Worm (Caenorhabditis elegans) whole organism, L3 larva: ENCODE data around the gene F22H10.2.

Experiments
- R02D3.7 ChIP-seq: fragments of 150-350 bp; optimal IDR thresholded peaks from 2 replicates; lab custom pipeline; 2014; ENCODE audit warnings: missing biosample characterization, missing genetic modification characterization
- ZK546.5 ChIP-seq: sonication (generic microtip); optimal IDR thresholded peaks from 2 replicates; lab custom pipeline; 2017; ENCODE audit warnings: missing biosample characterization, missing genetic modification characterization
- aly-2 ChIP-seq: fragments of 150-350 bp; optimal IDR thresholded peaks from 2 replicates; lab custom pipeline; 2014; ENCODE audit warnings: missing biosample characterization, missing genetic modification characterization
- ama-1 ChIP-seq: fragments of 150-350 bp; optimal IDR thresholded peaks from 2 replicates; lab custom pipeline; 2018
- ceh-16 ChIP-seq: sonication (generic microtip); optimal IDR thresholded peaks from 2 replicates; lab custom pipeline; 2017; ENCODE audit warnings: missing biosample characterization, missing genetic modification characterization
- ceh-28 ChIP-seq: fragments of 150-350 bp; optimal IDR thresholded peaks from 2 replicates; lab custom pipeline; 2014; ENCODE audit warnings: missing biosample characterization, missing genetic modification reagents, missing genetic modification characterization
- ceh-82 ChIP-seq: fragments of 150-350 bp; optimal IDR thresholded peaks from 2 replicates; lab custom pipeline; 2014; ENCODE audit warnings: missing biosample characterization, missing genetic modification characterization
- ceh-9 ChIP-seq: sonication (generic microtip); optimal IDR thresholded peaks from 2 replicates; lab custom pipeline; 2018; ENCODE audit warnings: missing biosample characterization, missing genetic modification characterization
- egl-27 ChIP-seq: sonication (generic microtip); optimal IDR thresholded peaks from 4 replicates; lab custom pipeline; 2017; ENCODE audit warnings: missing biosample characterization, missing genetic modification reagents, missing genetic modification characterization
- egl-5 ChIP-seq: fragments of 150-350 bp; optimal IDR thresholded peaks from 2 replicates; lab custom pipeline; 2017; ENCODE audit warnings: missing biosample characterization, missing genetic modification reagents, missing genetic modification characterization, inconsistent platforms
- elt-1 ChIP-seq: fragments of 150-350 bp; optimal IDR thresholded peaks from 2 replicates; lab custom pipeline; 2014; ENCODE audit warnings: missing biosample characterization, missing genetic modification characterization
- elt-2 ChIP-seq: sonication (generic microtip); optimal IDR thresholded peaks from 2 replicates; lab custom pipeline; 2016; ENCODE audit warnings: missing genetic modification reagents, mild to moderate bottlenecking, missing genetic modification characterization, missing compliant biosample characterization
- elt-3 ChIP-seq, 3 experiments: fragments of 150-350 bp in 1 of 3; sonication (generic microtip) in 2 of 3; optimal IDR thresholded peaks; 2 replicates in 2 of 3; 4 replicates in 1 of 3; lab custom pipeline; 2014 to 2017; ENCODE audit warnings: missing biosample characterization in 3 of 3, missing genetic modification characterization in 3 of 3
- fkh-10 ChIP-seq: sonication (generic microtip); optimal IDR thresholded peaks from 2 replicates; lab custom pipeline; 2017; ENCODE audit warnings: missing biosample characterization, missing genetic modification reagents, missing genetic modification characterization
- fkh-2 ChIP-seq: fragments of 150-350 bp; optimal IDR thresholded peaks from 2 replicates; lab custom pipeline; 2014; ENCODE audit warnings: missing biosample characterization, missing genetic modification reagents, missing genetic modification characterization
- fos-1 ChIP-seq: fragments of 150-350 bp; optimal IDR thresholded peaks from 2 replicates; lab custom pipeline; 2014; ENCODE audit warnings: missing biosample characterization, missing genetic modification characterization
- hmg-11 ChIP-seq: sonication (generic microtip); optimal IDR thresholded peaks from 2 replicates; lab custom pipeline; 2016; ENCODE audit warnings: missing genetic modification characterization, missing compliant biosample characterization
- lin-15B ChIP-seq: fragments of 150-350 bp; optimal IDR thresholded peaks from 2 replicates; lab custom pipeline; 2014; ENCODE audit warnings: missing biosample characterization, missing genetic modification characterization
- lin-39 ChIP-seq: fragments of 150-350 bp; optimal IDR thresholded peaks from 2 replicates; lab custom pipeline; 2018; ENCODE audit warnings: missing biosample characterization, missing genetic modification reagents, missing genetic modification characterization
- lsy-12 ChIP-seq: sonication (generic microtip); optimal IDR thresholded peaks from 2 replicates; lab custom pipeline; 2016; ENCODE audit warnings: mild to moderate bottlenecking, missing genetic modification characterization, missing compliant biosample characterization
- mdl-1 ChIP-seq: fragments of 150-350 bp; optimal IDR thresholded peaks from 2 replicates; lab custom pipeline; 2014; ENCODE audit warnings: missing biosample characterization, missing genetic modification characterization
- nfya-1 ChIP-seq: sonication (generic microtip); optimal IDR thresholded peaks from 2 replicates; lab custom pipeline; 2017; ENCODE audit warnings: missing genetic modification characterization, mild to moderate bottlenecking, missing compliant biosample characterization, antibody characterized with exemption, moderate library complexity; ENCODE audit not compliant: insufficient read depth
- nhr-11 ChIP-seq: fragments of 150-350 bp; optimal IDR thresholded peaks from 2 replicates; lab custom pipeline; 2014; ENCODE audit warnings: missing biosample characterization, missing genetic modification characterization
- nhr-12 ChIP-seq: fragments of 150-350 bp; optimal IDR thresholded peaks from 2 replicates; lab custom pipeline; 2014; ENCODE audit warnings: missing biosample characterization, missing genetic modification characterization
- nhr-23 ChIP-seq: fragments of 150-350 bp; optimal IDR thresholded peaks from 2 replicates; lab custom pipeline; 2014; ENCODE audit warnings: missing biosample characterization, missing genetic modification reagents, missing genetic modification characterization
- nhr-237 ChIP-seq: fragments of 150-350 bp; optimal IDR thresholded peaks from 2 replicates; lab custom pipeline; 2014; ENCODE audit warnings: missing biosample characterization, missing genetic modification characterization
- nhr-25 ChIP-seq: sonication (generic microtip); optimal IDR thresholded peaks from 2 replicates; lab custom pipeline; 2017; ENCODE audit warnings: missing biosample characterization, missing genetic modification characterization
- nhr-43 ChIP-seq: sonication (generic microtip); optimal IDR thresholded peaks from 2 replicates; lab custom pipeline; 2016; ENCODE audit warnings: mild to moderate bottlenecking, missing genetic modification characterization, missing compliant biosample characterization; ENCODE audit not compliant: poor library complexity, severe bottlenecking
- nhr-76 ChIP-seq: fragments of 150-350 bp; sonication (generic microtip); optimal IDR thresholded peaks from 5 replicates; lab custom pipeline; 2014; ENCODE audit warnings: missing biosample characterization, missing genetic modification characterization
- nhr-77 ChIP-seq: fragments of 150-350 bp; optimal IDR thresholded peaks from 2 replicates; lab custom pipeline; 2014; ENCODE audit warnings: missing biosample characterization, missing genetic modification characterization
- sea-2 ChIP-seq: fragments of 150-350 bp; sonication (generic microtip); optimal IDR thresholded peaks from 4 replicates; lab custom pipeline; 2014; ENCODE audit warnings: missing biosample characterization, missing genetic modification reagents, missing genetic modification characterization
- skn-1 ChIP-seq: fragments of 150-350 bp; optimal IDR thresholded peaks from 2 replicates; lab custom pipeline; 2014; ENCODE audit warnings: missing biosample characterization, missing genetic modification characterization
- snpc-4 ChIP-seq: fragments of 150-350 bp; optimal IDR thresholded peaks from 2 replicates; lab custom pipeline; 2014; ENCODE audit warnings: missing biosample characterization, missing genetic modification characterization
- unc-62 ChIP-seq: fragments of 150-350 bp; sonication (generic microtip); optimal IDR thresholded peaks from 4 replicates; lab custom pipeline; 2014; ENCODE audit warnings: missing biosample characterization, missing genetic modification reagents, missing genetic modification characterization
- ztf-11 ChIP-seq: fragments of 150-350 bp; optimal IDR thresholded peaks from 2 replicates; lab custom pipeline; 2014; ENCODE audit warnings: missing biosample characterization, missing genetic modification characterization
- ztf-4 ChIP-seq: fragments of 150-350 bp; optimal IDR thresholded peaks from 2 replicates; lab custom pipeline; 2014; ENCODE audit warnings: missing biosample characterization, missing genetic modification characterization

F22H10.2 gene

DNA sequence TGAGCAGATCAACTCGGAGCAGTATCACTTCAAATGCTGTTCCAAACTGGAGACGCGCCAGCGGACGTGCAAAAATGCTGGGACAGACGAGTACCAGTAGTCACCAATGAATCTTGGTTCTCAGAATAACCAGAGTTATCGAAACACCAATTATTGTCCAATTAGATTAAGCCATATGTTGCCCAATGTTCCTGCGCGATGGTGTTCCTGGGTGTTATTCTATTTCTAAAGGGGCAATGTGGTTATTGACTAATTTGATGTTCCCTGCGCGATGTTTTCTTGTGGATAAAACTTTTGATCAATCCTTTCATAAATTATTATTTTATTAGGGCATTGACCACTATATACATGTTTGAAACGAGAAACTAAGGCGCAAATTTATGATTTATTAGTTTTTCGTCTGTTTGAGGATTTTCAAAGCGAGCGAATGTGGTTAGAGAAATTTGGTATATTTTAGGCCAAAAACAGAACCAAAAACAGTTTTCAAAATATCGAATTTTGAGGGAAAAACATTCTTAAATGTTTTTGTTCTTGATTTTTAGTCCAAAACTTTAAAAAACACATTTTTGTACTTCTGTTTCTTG lies 2.7 kb downstream of the F22H10.2 start (continued):
- TF ChIP-seq ceh-82 (tag; lab: Kevin White, UChicago), result peak; percentile 97
- peak; percentile 87 for TF ChIP-seq nhr-76 (tag; lab: Kevin White, UChicago)
- peak; percentile 84 for TF ChIP-seq ceh-9
- peak; percentile 78 for TF ChIP-seq elt-1 (tag; lab: Kevin White, UChicago)
- TF ChIP-seq mdl-1 (tag; lab: Kevin White, UChicago), result peak; percentile 76
- peak; percentile 79 for TF ChIP-seq fkh-2 (tag; lab: Kevin White, UChicago)
- TF ChIP-seq unc-62, result peak; percentile 92
- TF ChIP-seq nhr-77 (tag; lab: Kevin White, UChicago), result peak; percentile 99
- TF ChIP-seq lin-39, result peak; percentile 100
- peak; percentile 99 for TF ChIP-seq nhr-23 (tag; lab: Kevin White, UChicago)
- peak; percentile 97 for TF ChIP-seq nhr-11 (tag; lab: Kevin White, UChicago)
- TF ChIP-seq ama-1 (lab: Kevin White, UChicago), result no peak
- TF ChIP-seq egl-27, result peak; percentile 96
- peak; percentile 93 for TF ChIP-seq aly-2 (tag; lab: Kevin White, UChicago)
- TF ChIP-seq hmg-11 (tag; lab: Kevin White, UChicago), result peak; percentile 99
- peak; percentile 100 for TF ChIP-seq ceh-28
- TF ChIP-seq ZK546.5, result peak; percentile 68
- TF ChIP-seq, all 47 proteins: peak for 44

DNA sequence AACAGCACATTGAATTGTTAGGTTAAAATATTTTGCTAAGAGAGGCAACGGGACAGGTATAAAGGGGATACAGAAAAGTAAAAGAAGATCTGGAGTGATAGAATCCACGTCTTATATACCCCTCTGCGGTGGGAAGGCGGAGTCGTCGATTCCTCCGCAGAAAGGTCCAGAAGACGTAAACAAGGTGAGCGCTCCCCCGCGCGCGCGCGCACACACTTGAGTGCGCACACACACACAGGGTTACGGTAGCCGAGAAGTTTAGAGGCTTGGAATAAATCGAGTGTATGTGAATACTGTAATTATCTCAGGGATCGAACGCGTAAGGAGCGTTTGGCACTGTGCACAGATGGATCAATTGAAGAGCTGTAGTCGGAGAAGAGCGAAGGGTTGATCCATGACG lies 8.0 kb downstream of the F22H10.2 start:
- TF ChIP-seq elt-2 (tag; lab: Kevin White, UChicago) (no peak), nhr-23 (tag; lab: Kevin White, UChicago) (no peak)

DNA sequence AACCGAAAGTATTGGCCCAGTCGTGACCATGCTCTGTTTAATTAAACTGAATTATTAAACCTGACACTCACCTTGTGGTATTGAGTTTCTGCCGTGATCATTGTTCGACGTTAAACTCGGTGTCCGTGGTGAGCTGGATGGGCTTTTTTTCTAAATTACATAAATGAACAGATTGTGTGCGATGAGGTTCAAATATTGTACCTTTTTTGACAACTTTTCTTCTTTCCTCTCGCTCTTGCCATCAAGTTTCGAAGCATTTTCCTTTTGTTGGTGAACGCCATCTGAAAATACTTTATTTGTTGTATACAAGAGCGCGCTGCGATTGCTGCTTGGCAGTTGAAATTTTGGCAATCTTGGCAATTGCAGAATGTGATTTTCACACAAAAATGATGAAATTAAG lies 8.6 kb downstream of the F22H10.2 start, which contains the start of gene F22H10.11:
Gene F22H10.11 (minus strand): TSS at position 101 of the 400 bp plus-strand sequence.
- TF ChIP-seq ceh-28, result no peak
- TF ChIP-seq nhr-25, result no peak
- no peak for TF ChIP-seq fos-1 (tag; lab: Kevin White, UChicago)
- TF ChIP-seq ceh-16 (tag; lab: Kevin White, UChicago), result no peak
- TF ChIP-seq egl-5, result no peak
- TF ChIP-seq nfya-1 (tag; lab: Kevin White, UChicago), result no peak
- TF ChIP-seq elt-3 (tag; optimal IDR thresholded peaks at IDR 0.05; lab: Kevin White, UChicago), result no peak
- TF ChIP-seq R02D3.7, result no peak
- no peak for TF ChIP-seq nhr-237 (tag; lab: Kevin White, UChicago)
- no peak for TF ChIP-seq ztf-4

DNA sequence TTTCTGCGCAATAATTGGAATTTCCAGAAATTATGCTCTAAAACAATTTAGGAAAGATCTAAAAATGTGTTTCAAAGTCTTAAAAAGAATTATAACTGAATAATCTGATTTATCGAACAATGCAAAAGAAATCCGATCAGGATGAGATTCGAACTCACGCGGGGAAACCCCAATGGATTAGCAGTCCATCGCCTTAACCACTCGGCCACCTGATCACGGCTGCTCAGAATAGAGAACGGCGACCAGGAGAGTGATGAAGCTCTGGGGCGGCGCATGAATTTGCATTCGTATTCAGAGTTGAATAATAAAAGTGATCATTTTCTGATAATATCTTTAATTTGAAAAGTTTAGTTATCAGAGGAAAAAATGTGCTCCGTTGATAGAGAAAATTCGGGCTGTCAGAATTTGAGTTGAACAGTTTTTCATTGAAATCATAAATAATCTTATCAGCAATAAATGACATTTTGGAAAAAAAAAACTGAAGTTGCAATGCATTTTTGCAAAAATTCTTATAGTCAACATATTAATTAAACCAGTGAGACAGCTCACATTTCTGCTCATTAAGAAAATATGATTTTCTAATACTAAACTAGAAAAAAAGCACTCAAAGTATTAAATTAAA lies 10.6 kb downstream of the F22H10.2 start:
- TF ChIP-seq skn-1 (tag; lab: Kevin White, UChicago) (no peak), elt-2 (tag; lab: Kevin White, UChicago) (peak; percentile 16)

DNA sequence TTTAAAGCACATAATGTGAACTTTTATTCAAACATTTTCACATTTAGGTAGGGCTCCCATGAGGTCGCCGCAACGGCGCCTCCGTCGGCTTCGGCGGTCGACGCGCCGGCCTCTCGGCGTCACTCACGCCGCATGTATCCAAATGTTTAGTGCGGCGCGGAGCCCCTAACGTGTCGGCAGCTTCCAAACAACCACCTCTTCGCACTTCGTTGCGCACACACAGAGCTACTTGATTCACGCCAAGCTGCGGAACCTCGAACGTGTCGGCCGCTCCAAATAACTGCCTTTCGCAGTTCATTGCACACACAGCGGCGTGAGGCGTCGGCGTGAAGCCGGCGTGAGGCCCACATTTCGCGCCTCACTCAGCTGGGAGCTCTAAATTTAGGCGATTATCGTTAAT lies 11.7 kb downstream of the F22H10.2 start, which contains the start of gene F22H10.6:
Gene F22H10.6 (minus strand): TSS at position 292 of the 400 bp plus-strand sequence.
- TF ChIP-seq ztf-11 (tag; lab: Kevin White, UChicago) (no peak), nhr-12 (tag; lab: Kevin White, UChicago) (no peak), unc-62 (no peak), ama-1 (lab: Kevin White, UChicago) (no peak), sea-2 (no peak), nhr-76 (tag; lab: Kevin White, UChicago) (no peak), lin-15B (tag; lab: Kevin White, UChicago) (no peak), ceh-16 (tag; lab: Kevin White, UChicago) (no peak), fkh-10 (GFP tag; lab: Kevin White, UChicago) (no peak), ZK546.5 (no peak), snpc-4 (no peak), nhr-43 (no peak), lsy-12 (tag; lab: Kevin White, UChicago) (no peak)
